Worm (Caenorhabditis elegans): ENCODE data around the gene crn-3.

crn-3 gene

ce11 chrII:10545924-10546783 lies 41.7 kb upstream of the crn-3 start (continued):
- peak; percentile 6; the same call in 1 of the 2 replicates for TF ChIP-seq aptf-3 (GFP tag; IDR thresholded peaks at IDR 0.05)
- TF ChIP-seq unc-130 (GFP tag; optimal IDR thresholded peaks at IDR 0.05), result no peak
- no peak for TF ChIP-seq F57C9.4 (tag; optimal IDR thresholded peaks at IDR 0.05)
- TF ChIP-seq ceh-91 (GFP tag; IDR thresholded peaks at IDR 0.05), result no peak
- TF ChIP-seq F49E8.2 (tag; optimal IDR thresholded peaks at IDR 0.05; ENCODE audit: insufficient read depth), result no peak
- TF ChIP-seq C06A6.2 (GFP tag; conservative IDR thresholded peaks at IDR 0.05), result no peak; the same call in 1 of the 2 replicates
- TF ChIP-seq D2030.7 (GFP tag; IDR thresholded peaks at IDR 0.05), result no peak
- TF ChIP-seq F23B12.7 (tag; optimal IDR thresholded peaks at IDR 0.05; ENCODE audit: insufficient read depth), result no peak
- no peak for TF ChIP-seq gei-17 (GFP tag; optimal IDR thresholded peaks at IDR 0.05)
- no peak for TF ChIP-seq dpl-1 (GFP tag; optimal IDR thresholded peaks at IDR 0.05)
- TF ChIP-seq somi-1 (GFP tag; optimal IDR thresholded peaks at IDR 0.05), result no peak
- no peak for TF ChIP-seq aptf-2 (GFP tag; conservative IDR thresholded peaks at IDR 0.05)
- TF ChIP-seq ceh-40 (GFP tag; IDR thresholded peaks at IDR 0.05), result no peak
- TF ChIP-seq ztf-25 (GFP tag; IDR thresholded peaks at IDR 0.05), result no peak
- TF ChIP-seq ekl-4 (GFP tag; IDR thresholded peaks at IDR 0.05), result peak; percentile 27; the same call in 1 of the 2 replicates
- 0 out of 2 replicates have a peak, but pooled peaks have one; percentile 20 for TF ChIP-seq attf-3 (GFP tag; conservative IDR thresholded peaks at IDR 0.05)
- peak; percentile 73 for TF ChIP-seq repo-1 (tag; optimal IDR thresholded peaks at IDR 0.05)
- no peak for TF ChIP-seq lag-1 (GFP tag; IDR thresholded peaks at IDR 0.05)
- peak; percentile 59; the same call in 1 of the 2 replicates for TF ChIP-seq pbrm-1 (GFP tag; IDR thresholded peaks at IDR 0.05)
- no peak for TF ChIP-seq B0035.1 (tag; optimal IDR thresholded peaks at IDR 0.05)
- no peak for TF ChIP-seq F52B5.7 (tag; optimal IDR thresholded peaks at IDR 0.05)
- no peak for TF ChIP-seq snpc-1.1 (tag; optimal IDR thresholded peaks at IDR 0.05; ENCODE audit: insufficient read depth)
- no peak for TF ChIP-seq F55B11.4 (tag; optimal IDR thresholded peaks at IDR 0.05; ENCODE audit: borderline replicate concordance, insufficient read depth)
- TF ChIP-seq nfya-1 (tag; optimal IDR thresholded peaks at IDR 0.05; ENCODE audit: borderline replicate concordance, insufficient read depth), result no peak
- no peak for TF ChIP-seq madf-10 (tag; optimal IDR thresholded peaks at IDR 0.05)
- no peak for TF ChIP-seq nhr-120 (GFP tag; IDR thresholded peaks at IDR 0.05)
- no peak for TF ChIP-seq F39B2.1 (GFP tag; IDR thresholded peaks at IDR 0.05)
- TF ChIP-seq dox-1 (GFP tag; IDR thresholded peaks at IDR 0.05), result no peak
- TF ChIP-seq nfya-2 (GFP tag; IDR thresholded peaks at IDR 0.05), result no peak
- no peak for TF ChIP-seq ztf-28 (GFP tag; IDR thresholded peaks at IDR 0.05)
- no peak for TF ChIP-seq ets-4 (GFP tag; optimal IDR thresholded peaks at IDR 0.05)
- TF ChIP-seq xnd-1 (tag; optimal IDR thresholded peaks at IDR 0.05), result no peak
- TF ChIP-seq dpff-1 (tag; optimal IDR thresholded peaks at IDR 0.05), result no peak
- TF ChIP-seq nhr-80 (tag; optimal IDR thresholded peaks at IDR 0.05), result no peak
- TF ChIP-seq fkh-3 (tag; optimal IDR thresholded peaks at IDR 0.05), result peak; percentile 55
- TF ChIP-seq mel-28 (tag; optimal IDR thresholded peaks at IDR 0.05; ENCODE audit: borderline replicate concordance), result no peak
- TF ChIP-seq zfh-2 (GFP tag; conservative IDR thresholded peaks at IDR 0.05), result peak; percentile 52
- no peak for TF ChIP-seq lin-40 (tag; optimal IDR thresholded peaks at IDR 0.05)
- TF ChIP-seq ZK185.1 (tag; optimal IDR thresholded peaks at IDR 0.05; ENCODE audit: poor library complexity, severe bottlenecking), result no peak
- no peak for TF ChIP-seq T07F8.4 (tag; optimal IDR thresholded peaks at IDR 0.05)
- TF ChIP-seq him-1 (tag; optimal IDR thresholded peaks at IDR 0.05), result no peak
- no peak for TF ChIP-seq B0019.2 (GFP tag; conservative IDR thresholded peaks at IDR 0.05)
- TF ChIP-seq K11D2.4 (GFP tag; IDR thresholded peaks at IDR 0.05), result no peak
- TF ChIP-seq cebp-2 (GFP tag; IDR thresholded peaks at IDR 0.05), result 0 out of 2 replicates have a peak, but pooled peaks have one; percentile 24
- no peak for TF ChIP-seq madf-8 (GFP tag; conservative IDR thresholded peaks at IDR 0.05)
- no peak for TF ChIP-seq unc-62 (GFP tag; optimal IDR thresholded peaks at IDR 0.05)
- no peak for TF ChIP-seq lir-1 (GFP tag; conservative IDR thresholded peaks at IDR 0.05)
